Fruit fly (Drosophila melanogaster) whole organism, embryonic: ENCODE data around the gene Wdr92.

Source experiments
- Atf6 ChIP-seq: fragments of 200-800 bp; sonication (Bioruptor generic); IDR thresholded peaks from 2 replicates; pipeline ENCODE4 v1.3.6; 2022; ENCODE audit warnings: missing biosample characterization, missing genetic modification characterization
- CG10543 ChIP-seq: fragments of 200-800 bp; sonication (Bioruptor generic); optimal IDR thresholded peaks from 3 replicates; lab custom pipeline; 2017; ENCODE audit warnings: missing biosample characterization, mild to moderate bottlenecking, missing genetic modification characterization, moderate library complexity
- CG11085 ChIP-seq: fragments of 200-800 bp; sonication (Bioruptor generic); IDR thresholded peaks from 2 replicates; pipeline ENCODE4 v1.3.6; 2022; ENCODE audit warnings: missing biosample characterization, missing genetic modification characterization
- CG11093 ChIP-seq: fragments of 200-800 bp; sonication (Bioruptor generic); IDR thresholded peaks from 3 replicates; pipeline ENCODE4 v1.3.6; 2022; ENCODE audit warnings: missing biosample characterization, missing genetic modification characterization
- CG11247 ChIP-seq: fragments of 200-800 bp; sonication (Bioruptor generic); IDR thresholded peaks from 2 replicates; pipeline ENCODE4 v1.3.6; 2022; ENCODE audit warnings: missing biosample characterization, missing genetic modification characterization
- CG11695 ChIP-seq: fragments of 200-800 bp; sonication (Bioruptor generic); IDR thresholded peaks from 3 replicates; pipeline ENCODE4 v1.3.6; 2022; ENCODE audit warnings: missing biosample characterization, missing genetic modification characterization
- CG12155 ChIP-seq: fragments of 200-800 bp; sonication (Bioruptor generic); optimal IDR thresholded peaks from 3 replicates; lab custom pipeline; 2016; ENCODE audit warnings: missing biosample characterization, missing genetic modification characterization
- CG13296 ChIP-seq: fragments of 200-800 bp; sonication (Bioruptor generic); optimal IDR thresholded peaks from 3 replicates; lab custom pipeline; 2018; ENCODE audit warnings: missing biosample characterization, mild to moderate bottlenecking, missing genetic modification characterization
- CG14050 ChIP-seq: fragments of 200-800 bp; sonication (Bioruptor generic); IDR thresholded peaks from 3 replicates; pipeline ENCODE4 v1.3.6; 2022; ENCODE audit warnings: missing biosample characterization, missing genetic modification characterization
- CG14860 ChIP-seq: fragments of 200-800 bp; sonication (Bioruptor generic); IDR thresholded peaks from 3 replicates; pipeline ENCODE4 v1.3.6; 2022; ENCODE audit warnings: missing biosample characterization, missing genetic modification characterization; ENCODE audit not compliant: partially characterized antibody
- CG15011 ChIP-seq: fragments of 200-800 bp; sonication (Bioruptor generic); optimal IDR thresholded peaks from 3 replicates; lab custom pipeline; 2018; ENCODE audit warnings: missing biosample characterization, mild to moderate bottlenecking, missing genetic modification characterization
- CG15514 ChIP-seq: fragments of 200-800 bp; sonication (Bioruptor generic); optimal IDR thresholded peaks from 3 replicates; lab custom pipeline; 2017; ENCODE audit warnings: missing biosample characterization, missing genetic modification characterization, mild to moderate bottlenecking, moderate library complexity, missing genetic modification reagents
- CG2199 ChIP-seq: fragments of 200-800 bp; sonication (Bioruptor generic); IDR thresholded peaks from 3 replicates; pipeline ENCODE4 v1.3.6; 2022; ENCODE audit warnings: missing biosample characterization, missing genetic modification characterization
- CG31365 ChIP-seq: fragments of 200-800 bp; sonication (Bioruptor generic); optimal IDR thresholded peaks from 2 replicates; lab custom pipeline; 2018; ENCODE audit warnings: missing biosample characterization, mild to moderate bottlenecking, missing genetic modification characterization
- CG3281 ChIP-seq: fragments of 200-800 bp; sonication (Bioruptor generic); optimal IDR thresholded peaks from 3 replicates; lab custom pipeline; 2017; ENCODE audit warnings: missing biosample characterization, mild to moderate bottlenecking, missing genetic modification characterization
- CG34376 ChIP-seq: fragments of 200-800 bp; sonication (Bioruptor generic); optimal IDR thresholded peaks from 2 replicates; lab custom pipeline; 2018; ENCODE audit warnings: missing biosample characterization, mild to moderate bottlenecking, missing genetic modification characterization
- CG4360 ChIP-seq: fragments of 200-800 bp; sonication (Bioruptor generic); IDR thresholded peaks from 2 replicates; pipeline ENCODE4 v1.3.6; 2022; ENCODE audit warnings: missing biosample characterization, missing genetic modification characterization
- CG4820 ChIP-seq: fragments of 200-800 bp; sonication (Bioruptor generic); optimal IDR thresholded peaks from 3 replicates; lab custom pipeline; 2016; ENCODE audit warnings: missing biosample characterization, missing genetic modification characterization
- CG7357 ChIP-seq: fragments of 200-800 bp; sonication (Bioruptor generic); IDR thresholded peaks from 3 replicates; pipeline ENCODE4 v1.3.6; 2022; ENCODE audit warnings: missing biosample characterization, missing genetic modification characterization
- CG8290 ChIP-seq, 3 experiments: fragments of 200-800 bp; sonication (Bioruptor generic); optimal IDR thresholded peaks; 2 replicates each; lab custom pipeline; 2016 to 2019; ENCODE audit warnings: missing biosample characterization in 3 of 3, missing genetic modification characterization in 3 of 3, mild to moderate bottlenecking in 2 of 3, moderate library complexity in 1 of 3
- Ets65A ChIP-seq: fragments of 200-800 bp; sonication (Bioruptor generic); peaks from one replicate; lab custom pipeline; 2016; ENCODE audit warnings: missing biosample characterization, missing genetic modification characterization
- Ets97D ChIP-seq: fragments of 200-800 bp; sonication (Bioruptor generic); optimal IDR thresholded peaks from 3 replicates; lab custom pipeline; 2016; ENCODE audit warnings: missing biosample characterization, missing genetic modification characterization
- GATAe ChIP-seq: fragments of 200-800 bp; sonication (Bioruptor generic); conservative IDR thresholded peaks from 2 replicates; pipeline ENCODE4 v1.3.6; 2022; ENCODE audit warnings: missing biosample characterization, missing genetic modification characterization
- H2.0 ChIP-seq: fragments of 200-800 bp; sonication (Bioruptor generic); IDR thresholded peaks from 2 replicates; pipeline ENCODE4 v1.3.6; 2022; ENCODE audit warnings: missing biosample characterization, missing genetic modification characterization
- Hmr ChIP-seq: fragments of 200-800 bp; sonication (Bioruptor generic); optimal IDR thresholded peaks from 3 replicates; lab custom pipeline; 2017; ENCODE audit warnings: mild to moderate bottlenecking, missing biosample characterization, missing genetic modification reagents, missing genetic modification characterization
- Med ChIP-seq: fragments of 200-800 bp; sonication (Bioruptor generic); peaks from one replicate; lab custom pipeline; 2016; ENCODE audit warnings: missing biosample characterization, missing genetic modification characterization, mild to moderate bottlenecking, inconsistent platforms, moderate library complexity
- NK7.1 ChIP-seq: fragments of 200-800 bp; sonication (Bioruptor generic); optimal IDR thresholded peaks from 3 replicates; lab custom pipeline; 2016; ENCODE audit warnings: missing biosample characterization, missing genetic modification characterization
- Ptx1 ChIP-seq: fragments of 200-800 bp; sonication (Bioruptor generic); IDR thresholded peaks from 2 replicates; pipeline ENCODE4 v1.3.6; 2022; ENCODE audit warnings: missing biosample characterization, missing genetic modification characterization
- Trl ChIP-seq, 3 experiments: fragments of >200 bp in 2 of 3; fragments of 200-800 bp in 1 of 3; sonication (Bioruptor generic) in 1 of 3; optimal IDR thresholded peaks; 2 replicates in 1 of 3; 3 replicates in 2 of 3; lab custom pipeline; 2016 to 2017; ENCODE audit warnings: missing biosample characterization in 1 of 3, missing genetic modification characterization in 1 of 3
- az2 ChIP-seq: fragments of 200-800 bp; sonication (Bioruptor generic); optimal IDR thresholded peaks from 3 replicates; lab custom pipeline; 2016; ENCODE audit warnings: missing biosample characterization, missing genetic modification characterization
- bbx ChIP-seq: fragments of 200-800 bp; sonication (Bioruptor generic); IDR thresholded peaks from 2 replicates; pipeline ENCODE4 v1.3.6; 2022; ENCODE audit warnings: missing biosample characterization, missing genetic modification characterization; ENCODE audit not compliant: partially characterized antibody
- bsh ChIP-seq, 2 experiments: fragments of 200-800 bp; sonication (Bioruptor generic); optimal IDR thresholded peaks; 2 replicates each; lab custom pipeline; 2017 to 2018; ENCODE audit warnings: mild to moderate bottlenecking in 2 of 2, missing biosample characterization in 2 of 2, missing genetic modification characterization in 2 of 2, moderate library complexity in 1 of 2
- caup ChIP-seq: fragments of 200-800 bp; sonication (Bioruptor generic); optimal IDR thresholded peaks from 3 replicates; lab custom pipeline; 2017; ENCODE audit warnings: missing biosample characterization, mild to moderate bottlenecking, missing genetic modification characterization, moderate library complexity; ENCODE audit not compliant: severe bottlenecking
- chinmo ChIP-seq: fragments of 200-800 bp; sonication (Bioruptor generic); IDR thresholded peaks from 4 replicates; pipeline ENCODE4 v1.3.6; 2022; ENCODE audit warnings: missing biosample characterization, missing genetic modification characterization; ENCODE audit not compliant: partially characterized antibody
- crol ChIP-seq: fragments of 200-800 bp; sonication (Bioruptor generic); IDR thresholded peaks from 2 replicates; pipeline ENCODE4 v1.3.6; 2022; ENCODE audit warnings: missing biosample characterization, missing genetic modification characterization
- cwo ChIP-seq: fragments of 200-800 bp; sonication (Bioruptor generic); optimal IDR thresholded peaks from 3 replicates; lab custom pipeline; 2017; ENCODE audit warnings: missing biosample characterization, missing genetic modification characterization, mild to moderate bottlenecking, moderate library complexity, missing genetic modification reagents
- ftz-f1 ChIP-seq: fragments of 200-800 bp; sonication (Bioruptor generic); optimal IDR thresholded peaks from 2 replicates; lab custom pipeline; 2016; ENCODE audit warnings: missing biosample characterization, missing genetic modification characterization
- gce ChIP-seq: fragments of 200-800 bp; sonication (Bioruptor generic); IDR thresholded peaks from 3 replicates; pipeline ENCODE4 v1.3.6; 2022; ENCODE audit warnings: missing biosample characterization, missing genetic modification characterization
- grn ChIP-seq: fragments of 200-800 bp; sonication (Bioruptor generic); optimal IDR thresholded peaks from 3 replicates; lab custom pipeline; 2017; ENCODE audit warnings: missing biosample characterization, missing genetic modification characterization
- maf-S ChIP-seq: fragments of 200-800 bp; sonication (Bioruptor generic); optimal IDR thresholded peaks from 2 replicates; lab custom pipeline; 2016; ENCODE audit warnings: missing biosample characterization, missing genetic modification characterization
- mirr ChIP-seq: fragments of 200-800 bp; sonication (Bioruptor generic); optimal IDR thresholded peaks from 3 replicates; lab custom pipeline; 2018; ENCODE audit warnings: missing biosample characterization, mild to moderate bottlenecking, missing genetic modification characterization
- nmo ChIP-seq: fragments of 200-800 bp; sonication (Bioruptor generic); optimal IDR thresholded peaks from 2 replicates; lab custom pipeline; 2018; ENCODE audit warnings: missing biosample characterization, mild to moderate bottlenecking, missing genetic modification characterization, moderate library complexity
- oc ChIP-seq: fragments of 200-800 bp; sonication (Bioruptor generic); optimal IDR thresholded peaks from 2 replicates; lab custom pipeline; 2018; ENCODE audit warnings: missing biosample characterization, mild to moderate bottlenecking, missing genetic modification characterization, moderate library complexity
- org-1 ChIP-seq: fragments of 200-800 bp; sonication (Bioruptor generic); optimal IDR thresholded peaks from 2 replicates; lab custom pipeline; 2017; ENCODE audit warnings: missing biosample characterization, missing genetic modification characterization
- otp ChIP-seq: fragments of 200-800 bp; sonication (Bioruptor generic); IDR thresholded peaks from 3 replicates; pipeline ENCODE4, ENCODE4 v1.3.6; 2022; ENCODE audit warnings: missing biosample characterization, missing genetic modification characterization
- pan ChIP-seq, 4 experiments: fragments of >200 bp in 3 of 4; fragments of 200-800 bp in 1 of 4; sonication (Bioruptor generic) in 1 of 4; optimal IDR thresholded peaks in 3 of 4; IDR thresholded peaks in 1 of 4; 2 replicates each; pipeline versions ENCODE4 v1.3.6 to Lab custom; 2017 to 2022; ENCODE audit warnings: missing biosample characterization in 2 of 4, missing genetic modification characterization in 2 of 4, mixed read lengths in 1 of 4
- rib ChIP-seq: fragments of 200-800 bp; sonication (Bioruptor generic); IDR thresholded peaks from 2 replicates; pipeline ENCODE4 v1.3.6; 2022; ENCODE audit warnings: missing biosample characterization, missing genetic modification characterization
- slbo ChIP-seq: fragments of 200-800 bp; sonication (Bioruptor generic); IDR thresholded peaks from 2 replicates; pipeline ENCODE4 v1.3.6; 2022; ENCODE audit warnings: missing biosample characterization, missing genetic modification characterization

Wdr92 gene

DNA sequence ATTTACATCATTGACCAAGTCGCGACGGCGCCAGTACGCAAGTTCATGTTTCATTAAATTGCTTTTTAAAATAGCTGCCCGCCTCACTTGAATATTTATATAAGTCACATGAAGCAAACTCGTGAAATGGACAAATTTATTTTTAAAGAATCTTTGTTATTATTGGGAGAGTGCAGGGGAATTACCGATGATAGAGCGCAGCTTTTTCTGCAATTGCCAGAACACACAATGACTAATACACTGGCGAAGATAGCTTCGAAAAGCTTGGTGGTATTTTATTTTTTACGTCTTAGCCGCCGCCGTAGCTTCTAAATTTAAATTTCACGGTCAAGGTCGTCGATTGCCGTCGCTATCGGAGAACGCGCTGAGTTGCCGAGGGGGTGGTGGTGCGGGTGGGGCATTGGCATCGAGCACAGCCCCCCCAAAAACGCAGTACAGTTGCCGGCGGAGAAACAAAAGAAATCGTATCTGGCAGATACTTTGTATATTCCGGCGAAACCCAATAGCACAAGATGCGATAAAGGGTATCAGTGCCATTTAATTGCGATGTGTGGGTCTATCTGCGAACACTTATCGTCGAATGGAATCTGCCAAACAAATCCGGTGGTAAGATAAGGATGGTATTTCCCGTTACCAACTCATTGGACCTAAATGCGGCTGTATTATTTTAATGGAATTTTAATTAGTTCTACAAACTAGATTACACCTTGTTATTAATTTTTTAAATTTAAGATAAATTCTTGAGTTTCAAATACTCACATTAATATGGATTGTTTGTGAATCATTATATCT lies 5.2 kb downstream of the Wdr92 start (continued):
- TF ChIP-seq Ptx1 (GFP tag; lab: Robert Waterston, UW), result 0 out of 2 replicates have a peak, but pooled peaks have one; percentile 8
- no peak for TF ChIP-seq CG11247
- no peak for TF ChIP-seq otp
- TF ChIP-seq CG8290 (GFP tag; optimal IDR thresholded peaks at IDR 0.05; lab: Kevin White, UChicago), result no peak
- TF ChIP-seq CG8290 (tag; optimal IDR thresholded peaks at IDR 0.05; lab: Kevin White, UChicago), result peak in 1 of 2 experiments; percentile 44
- TF ChIP-seq mirr (GFP tag; lab: Kevin White, UChicago), result peak; percentile 77
- peak; percentile 83 for TF ChIP-seq crol (GFP tag; lab: Robert Waterston, UW)
- TF ChIP-seq cwo, result peak; percentile 38
- 0 out of 2 replicates have a peak, but pooled peaks have one; percentile 12 for TF ChIP-seq Atf6 (GFP tag; lab: Robert Waterston, UW)
- peak; percentile 8 for TF ChIP-seq caup (GFP tag; lab: Kevin White, UChicago)
- peak; percentile 40; the same call in 1 of the 2 replicates for TF ChIP-seq rib
- TF ChIP-seq CG13296 (GFP tag; lab: Kevin White, UChicago), result peak; percentile 25
- TF ChIP-seq CG11085 (GFP tag; lab: Robert Waterston, UW), result no peak
- TF ChIP-seq CG4820 (GFP tag; lab: Kevin White, UChicago), result no peak
- TF ChIP-seq ftz-f1 (GFP tag; lab: Kevin White, UChicago), result peak; percentile 98
- TF ChIP-seq CG14860, result 0 out of 3 replicates have a peak, but pooled peaks have one; percentile 28
- TF ChIP-seq GATAe, result peak; percentile 55
- peak; percentile 14 for TF ChIP-seq CG3281
- TF ChIP-seq CG34376 (GFP tag; lab: Kevin White, UChicago), result peak; percentile 82
- TF ChIP-seq pan (optimal IDR thresholded peaks at IDR 0.05; lab: Kevin White, UChicago), result no peak
- peak in 1 of 2 experiments; percentile 6 for TF ChIP-seq pan (GFP tag; optimal IDR thresholded peaks at IDR 0.05 in 1 of 2, IDR thresholded peaks at IDR 0.05 in 1 of 2)
- TF ChIP-seq grn (GFP tag; lab: Kevin White, UChicago), result peak; percentile 49
- no peak for TF ChIP-seq az2
- TF ChIP-seq Hmr (GFP tag; lab: Kevin White, UChicago), result no peak
- no peak for TF ChIP-seq H2.0 (GFP tag; lab: Robert Waterston, UW)
- peak; percentile 14 for TF ChIP-seq CG15514 (GFP tag; lab: Kevin White, UChicago)
- TF ChIP-seq Ets65A (GFP tag; lab: Kevin White, UChicago), result peak; percentile 36
- TF ChIP-seq Med (GFP tag; lab: Kevin White, UChicago), result peak; percentile 61
- TF ChIP-seq CG10543 (GFP tag; lab: Kevin White, UChicago), result peak; percentile 55
- TF ChIP-seq, all 482 proteins: peak for 32

DNA sequence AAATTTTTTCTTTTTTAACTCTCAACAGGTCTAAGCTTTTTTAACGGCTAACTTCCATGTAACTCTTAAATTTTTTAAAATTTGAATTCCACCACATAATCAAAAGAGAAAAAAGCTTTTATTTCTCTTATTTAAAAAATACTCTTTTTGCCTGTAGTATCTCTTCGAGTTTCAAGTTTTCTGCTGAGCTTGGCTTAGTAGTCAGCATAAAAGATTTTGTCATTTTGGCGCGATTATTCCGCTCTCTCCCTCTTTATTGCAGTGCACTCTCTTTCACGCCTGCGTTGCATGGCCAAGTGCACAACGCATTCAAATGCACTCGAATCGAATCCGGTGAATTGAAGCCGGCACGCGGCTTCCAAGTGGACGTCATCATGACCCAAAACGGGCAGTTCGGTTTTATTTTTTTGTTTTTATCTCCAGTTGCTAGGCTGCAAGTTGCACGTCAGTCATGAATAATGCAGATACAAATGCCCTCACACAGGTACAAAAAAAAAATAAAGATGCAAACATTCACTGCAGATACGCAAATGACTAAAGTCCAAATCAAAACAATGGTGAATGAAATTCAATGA lies 6.1 kb downstream of the Wdr92 start:
- TF ChIP-seq bbx (GFP tag; lab: Robert Waterston, UW), result no peak
- TF ChIP-seq CG12155 (GFP tag; lab: Kevin White, UChicago), result no peak
- TF ChIP-seq CG15011 (GFP tag; lab: Kevin White, UChicago), result no peak
- TF ChIP-seq Ets97D, result no peak
- TF ChIP-seq CG11695 (GFP tag; lab: Robert Waterston, UW), result no peak
- no peak for TF ChIP-seq gce (GFP tag; lab: Robert Waterston, UW)
- no peak for TF ChIP-seq CG11093 (GFP tag; lab: Robert Waterston, UW)
- TF ChIP-seq slbo (GFP tag; lab: Robert Waterston, UW), result no peak
- TF ChIP-seq maf-S, result no peak
- peak; percentile 40; the same call in 1 of the 4 replicates for TF ChIP-seq chinmo (GFP tag; lab: Robert Waterston, UW)
- TF ChIP-seq oc (tag; lab: Kevin White, UChicago), result no peak
- peak in 1 of 2 experiments; percentile 44 for TF ChIP-seq bsh (GFP tag; optimal IDR thresholded peaks at IDR 0.05; lab: Kevin White, UChicago)
- TF ChIP-seq nmo (GFP tag; lab: Kevin White, UChicago), result no peak
- no peak for TF ChIP-seq org-1
- no peak for TF ChIP-seq CG7357
- TF ChIP-seq Trl (optimal IDR thresholded peaks at IDR 0.05; lab: Kevin White, UChicago), result peak; percentile 57 to 84
- no peak for TF ChIP-seq Trl (GFP tag; optimal IDR thresholded peaks at IDR 0.05; lab: Kevin White, UChicago)
- no peak for TF ChIP-seq CG4360 (GFP tag; lab: Robert Waterston, UW)
- TF ChIP-seq CG31365, result no peak
- no peak for TF ChIP-seq CG14050 (GFP tag; lab: Robert Waterston, UW)
- TF ChIP-seq NK7.1 (GFP tag; lab: Kevin White, UChicago), result no peak
- TF ChIP-seq CG2199 (GFP tag; lab: Robert Waterston, UW), result no peak
